Worm (Caenorhabditis elegans) whole organism, L4/young adult: ENCODE results near the gene C42D4.13.

ENCODE experiments used
- W03F9.2 ChIP-seq: fragments of 150-350 bp; optimal IDR thresholded peaks from 2 replicates; lab custom pipeline; 2014; ENCODE audit warnings: missing biosample characterization, missing genetic modification characterization
- dao-5 ChIP-seq: sonication (generic microtip); optimal IDR thresholded peaks from 2 replicates; lab custom pipeline; 2016; ENCODE audit warnings: missing genotype, missing genetic modification characterization, moderate library complexity, missing compliant biosample characterization
- him-1 ChIP-seq: sonication (generic microtip); optimal IDR thresholded peaks from 2 replicates; lab custom pipeline; 2016; ENCODE audit warnings: missing genotype, missing genetic modification reagents, missing genetic modification characterization, missing compliant biosample characterization

DNA sequence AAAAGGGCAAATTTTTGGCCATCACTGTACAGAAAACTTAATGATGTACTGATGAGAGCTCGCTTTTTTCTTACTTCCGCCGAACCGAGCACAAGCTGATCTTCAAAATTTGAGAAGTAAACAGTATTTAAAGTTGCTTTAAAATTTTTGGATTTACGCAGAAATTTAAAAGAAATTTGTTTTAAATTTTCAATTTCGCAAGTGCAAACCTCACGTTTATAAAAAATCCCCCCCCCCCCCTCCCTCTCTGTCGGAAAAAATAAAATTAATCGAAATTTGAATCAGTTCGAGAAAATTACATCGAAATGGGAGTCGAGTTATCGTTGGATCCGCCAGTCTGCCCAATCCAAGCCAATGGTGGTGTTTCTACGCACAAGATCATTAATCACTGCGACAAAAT, 34.6 kb downstream of the C42D4.13 start, which contains the start of gene C34D4.3:
- no peak for TF ChIP-seq him-1
- TF ChIP-seq dao-5 (tag; lab: Kevin White, UChicago) = no peak
- no peak for TF ChIP-seq W03F9.2 (tag; lab: Kevin White, UChicago)
